Worm (Caenorhabditis elegans): ENCODE results near the gene ser-1.

DNA sequence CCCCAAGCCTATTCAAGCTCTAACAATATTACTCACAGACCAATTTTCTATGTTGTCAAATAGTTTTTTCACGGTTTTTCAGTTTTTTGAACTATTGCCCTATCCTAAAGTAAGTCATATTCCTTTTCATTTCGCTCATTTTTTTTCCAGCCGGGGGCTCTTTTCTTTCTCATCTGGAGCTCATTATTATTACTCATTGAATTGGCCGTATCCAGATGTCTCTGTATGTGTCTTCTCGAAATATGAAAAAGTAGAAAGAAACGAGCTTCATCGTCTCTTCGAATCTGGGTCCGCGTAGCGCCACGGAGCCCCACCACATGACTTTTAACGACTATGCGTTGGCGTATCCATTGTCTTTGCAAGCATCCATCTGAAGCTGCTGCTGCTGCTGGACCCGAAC lies 49.1 kb upstream of the ser-1 start:
- TF ChIP-seq ama-1 (optimal IDR thresholded peaks at IDR 0.05) (no peak), ets-7 (tag; optimal IDR thresholded peaks at IDR 0.05) (no peak), F13C5.2 (tag; optimal IDR thresholded peaks at IDR 0.05) (no peak), tbx-11 (GFP tag; IDR thresholded peaks at IDR 0.05) (no peak), sea-1 (GFP tag; conservative IDR thresholded peaks at IDR 0.05) (no peak), aly-1 (tag; optimal IDR thresholded peaks at IDR 0.05) (no peak), ceh-13 (GFP tag; optimal IDR thresholded peaks at IDR 0.05) (no peak), tbx-37 (GFP tag; conservative IDR thresholded peaks at IDR 0.05) (no peak), B0310.2 (tag; optimal IDR thresholded peaks at IDR 0.05) (no peak), tra-4 (tag; optimal IDR thresholded peaks at IDR 0.05) (no peak)
